Worm (Caenorhabditis elegans) whole organism, mixed stage, embryonic: ENCODE measurements around the gene cng-2.

Experiments
- M03D4.4 ChIP-seq: sonication (generic microtip); optimal IDR thresholded peaks from 2 replicates; lab custom pipeline; 2017; ENCODE audit warnings: mild to moderate bottlenecking, missing genetic modification characterization, missing compliant biosample characterization
- bed-3 ChIP-seq: fragments of 200-800 bp; sonication (Bioruptor generic); optimal IDR thresholded peaks from 3 replicates; lab custom pipeline; 2018; ENCODE audit warnings: mild to moderate bottlenecking, missing genetic modification characterization, moderate library complexity, missing compliant biosample characterization
- blmp-1 ChIP-seq: fragments of 150-350 bp; optimal IDR thresholded peaks from 2 replicates; lab custom pipeline; 2014; ENCODE audit warnings: missing biosample characterization, missing genetic modification characterization
- ceh-39 ChIP-seq: fragments of 150-350 bp; optimal IDR thresholded peaks from 2 replicates; lab custom pipeline; 2014; ENCODE audit warnings: missing biosample characterization, missing genetic modification characterization
- ceh-43 ChIP-seq: fragments of 200-800 bp; sonication (Bioruptor generic); optimal IDR thresholded peaks from 2 replicates; lab custom pipeline; 2018; ENCODE audit warnings: mild to moderate bottlenecking, missing genetic modification characterization, moderate library complexity, missing compliant biosample characterization
- ceh-83 ChIP-seq: fragments of 200-800 bp; sonication (Bioruptor generic); optimal IDR thresholded peaks from 2 replicates; lab custom pipeline; 2018; ENCODE audit warnings: mild to moderate bottlenecking, missing genetic modification characterization, missing compliant biosample characterization
- ces-1 ChIP-seq: fragments of 150-350 bp; optimal IDR thresholded peaks from 2 replicates; lab custom pipeline; 2014; ENCODE audit warnings: missing biosample characterization, missing genetic modification reagents, missing genetic modification characterization
- drap-1 ChIP-seq: fragments of 200-800 bp; sonication (Bioruptor generic); optimal IDR thresholded peaks from 3 replicates; lab custom pipeline; 2018; ENCODE audit warnings: mild to moderate bottlenecking, missing genetic modification characterization, missing compliant biosample characterization
- elt-3 ChIP-seq: fragments of 150-350 bp; optimal IDR thresholded peaks from 2 replicates; lab custom pipeline; 2014; ENCODE audit warnings: missing biosample characterization, missing genetic modification characterization
- flh-1 ChIP-seq: fragments of 200-800 bp; sonication (Bioruptor generic); optimal IDR thresholded peaks from 2 replicates; lab custom pipeline; 2018; ENCODE audit warnings: mild to moderate bottlenecking, missing genetic modification characterization, moderate library complexity, missing compliant biosample characterization
- ham-2 ChIP-seq: fragments of 200-800 bp; sonication (Bioruptor generic); optimal IDR thresholded peaks from 2 replicates; lab custom pipeline; 2018; ENCODE audit warnings: mild to moderate bottlenecking, missing genetic modification characterization, missing compliant biosample characterization
- hlh-1 ChIP-seq: fragments of 150-350 bp; optimal IDR thresholded peaks from 2 replicates; lab custom pipeline; 2014; ENCODE audit warnings: missing biosample characterization, missing genetic modification reagents, missing genetic modification characterization
- lin-13 ChIP-seq: fragments of 150-350 bp; optimal IDR thresholded peaks from 2 replicates; lab custom pipeline; 2014; ENCODE audit warnings: missing biosample characterization, missing genetic modification characterization
- lsy-2 ChIP-seq: fragments of 150-350 bp; optimal IDR thresholded peaks from 2 replicates; lab custom pipeline; 2014; ENCODE audit warnings: missing biosample characterization, missing genetic modification characterization
- mab-5 ChIP-seq: fragments of 150-350 bp; optimal IDR thresholded peaks from 2 replicates; lab custom pipeline; 2014; ENCODE audit warnings: missing biosample characterization, missing genetic modification characterization
- mep-1 ChIP-seq: fragments of 150-350 bp; optimal IDR thresholded peaks from 2 replicates; lab custom pipeline; 2017; ENCODE audit warnings: missing biosample characterization, missing genetic modification reagents, missing genetic modification characterization, inconsistent platforms
- mls-2 ChIP-seq: sonication (generic microtip); optimal IDR thresholded peaks from 2 replicates; lab custom pipeline; 2016; ENCODE audit warnings: mild to moderate bottlenecking, missing genetic modification characterization, moderate library complexity, missing compliant biosample characterization
- nhr-12 ChIP-seq: fragments of 150-350 bp; optimal IDR thresholded peaks from 2 replicates; lab custom pipeline; 2014; ENCODE audit warnings: missing biosample characterization, missing genetic modification characterization
- nhr-2 ChIP-seq: fragments of 150-350 bp; optimal IDR thresholded peaks from 2 replicates; lab custom pipeline; 2014; ENCODE audit warnings: missing biosample characterization, missing genetic modification characterization
- nhr-237 ChIP-seq: fragments of 150-350 bp; optimal IDR thresholded peaks from 2 replicates; lab custom pipeline; 2014; ENCODE audit warnings: missing biosample characterization, missing genetic modification characterization
- nhr-28 ChIP-seq: fragments of 150-350 bp; optimal IDR thresholded peaks from 2 replicates; lab custom pipeline; 2014; ENCODE audit warnings: missing biosample characterization, missing genetic modification characterization
- pha-4 ChIP-seq: fragments of 150-350 bp; optimal IDR thresholded peaks from 2 replicates; lab custom pipeline; 2018; ENCODE audit warnings: missing biosample characterization, missing genetic modification reagents, missing genetic modification characterization
- sem-2 ChIP-seq: fragments of 200-800 bp; sonication (Bioruptor generic); optimal IDR thresholded peaks from 2 replicates; lab custom pipeline; 2018; ENCODE audit warnings: mild to moderate bottlenecking, missing genetic modification characterization, missing compliant biosample characterization
- snpc-4 ChIP-seq: fragments of 150-350 bp; optimal IDR thresholded peaks from 2 replicates; lab custom pipeline; 2014; ENCODE audit warnings: missing biosample characterization, missing genetic modification characterization
- sptf-1 ChIP-seq: sonication (generic microtip); optimal IDR thresholded peaks from 2 replicates; lab custom pipeline; 2017; ENCODE audit warnings: mild to moderate bottlenecking, missing genetic modification characterization, moderate library complexity, missing compliant biosample characterization
- tbx-8 ChIP-seq: fragments of 200-800 bp; sonication (Bioruptor generic); optimal IDR thresholded peaks from 2 replicates; lab custom pipeline; 2018; ENCODE audit warnings: mild to moderate bottlenecking, missing genetic modification characterization, moderate library complexity, missing compliant biosample characterization
- unc-120 ChIP-seq: sonication (generic microtip); optimal IDR thresholded peaks from 2 replicates; lab custom pipeline; 2017; ENCODE audit warnings: missing genetic modification characterization, missing compliant biosample characterization; ENCODE audit not compliant: poor library complexity, severe bottlenecking
- unc-39 ChIP-seq: fragments of 150-350 bp; optimal IDR thresholded peaks from 2 replicates; lab custom pipeline; 2014; ENCODE audit warnings: missing biosample characterization, missing genetic modification characterization
- unc-62 ChIP-seq: fragments of 150-350 bp; optimal IDR thresholded peaks from 2 replicates; lab custom pipeline; 2014; ENCODE audit warnings: missing biosample characterization, missing genetic modification reagents, missing genetic modification characterization
- zip-8 ChIP-seq: fragments of 150-350 bp; optimal IDR thresholded peaks from 2 replicates; lab custom pipeline; 2014; ENCODE audit warnings: missing biosample characterization, missing genetic modification characterization
- ztf-11 ChIP-seq: fragments of 150-350 bp; optimal IDR thresholded peaks from 2 replicates; lab custom pipeline; 2014; ENCODE audit warnings: missing biosample characterization, missing genetic modification characterization

The cng-2 gene

ce11 chrIV:2036974-2037373, at the start of gene cng-2, which contains the start of gene Y76B12C.9:
Gene cng-2, plus strand, starts transcription at chrIV:2037191.
Gene Y76B12C.9, minus strand, starts transcription at chrIV:2037074.
- TF ChIP-seq nhr-28 (tag; lab: Kevin White, UChicago): no peak
- TF ChIP-seq tbx-8 (GFP tag; lab: Kevin White, UChicago): no peak
- no peak for TF ChIP-seq sptf-1 (tag; lab: Kevin White, UChicago)
- TF ChIP-seq ham-2: no peak
- TF ChIP-seq blmp-1 (tag; lab: Kevin White, UChicago): no peak
- TF ChIP-seq, all 35 proteins: peak for 0

ce11 chrIV:1990843-1991339, 46.1 kb upstream of the cng-2 start:
- TF ChIP-seq nhr-28 (tag; lab: Kevin White, UChicago) (no peak), ham-2 (no peak), nhr-12 (tag; lab: Kevin White, UChicago) (no peak), ces-1 (GFP tag; lab: Kevin White, UChicago) (no peak), ceh-83 (no peak), mls-2 (tag; lab: Kevin White, UChicago) (no peak), M03D4.4 (no peak), unc-62 (GFP tag; lab: Kevin White, UChicago) (no peak), lsy-2 (no peak)
- TF ChIP-seq, all 35 proteins: peak for 0

DNA sequence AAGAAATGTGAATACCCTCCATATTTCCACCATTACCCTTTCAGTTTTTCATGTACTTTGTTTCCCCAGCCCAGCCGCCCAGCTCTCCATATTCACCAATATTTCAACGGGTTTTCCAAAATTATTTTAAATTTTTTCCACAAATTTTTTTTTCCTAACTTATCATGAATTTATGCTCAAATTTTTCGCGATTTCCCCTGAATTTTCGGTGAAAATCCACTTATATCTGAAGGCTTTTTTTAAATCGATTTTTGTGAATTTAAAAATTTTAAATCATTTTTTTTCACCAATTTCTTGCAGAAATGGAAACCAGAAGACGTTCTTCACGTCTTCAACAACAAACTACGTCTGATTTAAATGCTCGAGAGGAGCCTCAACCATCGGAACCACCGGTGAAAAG, 44.2 kb upstream of the cng-2 start, which contains the start of gene xpc-1:
Gene xpc-1 (plus strand): TSS at position 301 of the 400 bp plus-strand sequence.
- TF ChIP-seq sem-2 (GFP tag; lab: Kevin White, UChicago) (no peak), lsy-2 (no peak), ceh-39 (tag; lab: Kevin White, UChicago) (no peak), tbx-8 (GFP tag; lab: Kevin White, UChicago) (no peak), nhr-237 (no peak), elt-3 (tag; lab: Kevin White, UChicago) (no peak), mab-5 (tag; lab: Kevin White, UChicago) (no peak), M03D4.4 (no peak), unc-39 (no peak), sptf-1 (tag; lab: Kevin White, UChicago) (no peak), lin-13 (tag; lab: Kevin White, UChicago) (no peak), ceh-43 (no peak), ces-1 (GFP tag; lab: Kevin White, UChicago) (no peak)

- TF ChIP-seq lsy-2 (no peak), unc-39 (no peak), flh-1 (GFP tag; lab: Kevin White, UChicago) (no peak), ces-1 (GFP tag; lab: Kevin White, UChicago) (no peak), ceh-43 (no peak), pha-4 (tag; lab: Kevin White, UChicago) (no peak), zip-8 (no peak), nhr-2 (tag; lab: Kevin White, UChicago) (no peak), lin-13 (tag; lab: Kevin White, UChicago) (no peak)
Measured at ce11 chrIV:1997762-1998161, 39.2 kb upstream of the cng-2 start.

- TF ChIP-seq unc-120 (tag; lab: Kevin White, UChicago) (no peak), ceh-39 (tag; lab: Kevin White, UChicago) (no peak), drap-1 (no peak), ces-1 (GFP tag; lab: Kevin White, UChicago) (no peak), hlh-1 (tag; lab: Kevin White, UChicago) (no peak), ceh-83 (no peak), nhr-12 (tag; lab: Kevin White, UChicago) (no peak), lsy-2 (no peak), sptf-1 (tag; lab: Kevin White, UChicago) (no peak), snpc-4 (tag; lab: Kevin White, UChicago) (no peak), ztf-11 (tag; lab: Kevin White, UChicago) (no peak), bed-3 (GFP tag; lab: Kevin White, UChicago) (no peak)
Measured at ce11 chrIV:2002290-2002689, 34.7 kb upstream of the cng-2 start.

- TF ChIP-seq unc-39 (no peak), mls-2 (tag; lab: Kevin White, UChicago) (no peak), sem-2 (GFP tag; lab: Kevin White, UChicago) (no peak), tbx-8 (GFP tag; lab: Kevin White, UChicago) (no peak), mab-5 (tag; lab: Kevin White, UChicago) (no peak), mep-1 (tag; lab: Kevin White, UChicago) (no peak), unc-62 (GFP tag; lab: Kevin White, UChicago) (no peak), nhr-2 (tag; lab: Kevin White, UChicago) (no peak), flh-1 (GFP tag; lab: Kevin White, UChicago) (no peak), ceh-83 (no peak), nhr-12 (tag; lab: Kevin White, UChicago) (no peak), ces-1 (GFP tag; lab: Kevin White, UChicago) (no peak), M03D4.4 (no peak), blmp-1 (tag; lab: Kevin White, UChicago) (no peak)
Measured at ce11 chrIV:2008920-2009319, 28.1 kb upstream of the cng-2 start.
